Fruit fly (Drosophila melanogaster) whole organism, embryonic: Measurements from ENCODE around the gene CG5934.
A peak's percentile ranks its signal among the peaks of the same experiment; 100 is the strongest.

Experiments used
- Ada2b ChIP-seq: fragments of 200-800 bp; sonication (Bioruptor generic); IDR thresholded peaks from 2 replicates; pipeline ENCODE4 v1.3.6; 2022; ENCODE audit warnings: missing biosample characterization, missing genetic modification characterization
- CG10565 ChIP-seq: fragments of 200-800 bp; sonication (Bioruptor generic); optimal IDR thresholded peaks from 3 replicates; lab custom pipeline; 2016; ENCODE audit warnings: missing biosample characterization, mild to moderate bottlenecking, missing genetic modification characterization
- CG12299 ChIP-seq: fragments of 200-800 bp; sonication (Bioruptor generic); optimal IDR thresholded peaks from 2 replicates; lab custom pipeline; 2018; ENCODE audit warnings: missing biosample characterization, mild to moderate bottlenecking, missing genetic modification characterization
- CG1647 ChIP-seq: fragments of 200-800 bp; sonication (Bioruptor generic); optimal IDR thresholded peaks from 3 replicates; lab custom pipeline; 2016; ENCODE audit warnings: missing biosample characterization, missing genetic modification characterization
- CG16863 ChIP-seq: fragments of 200-800 bp; sonication (Bioruptor generic); optimal IDR thresholded peaks from 3 replicates; lab custom pipeline; 2016; ENCODE audit warnings: missing biosample characterization, missing genetic modification characterization
- CG17186 ChIP-seq: fragments of 200-800 bp; sonication (Bioruptor generic); optimal IDR thresholded peaks from 3 replicates; lab custom pipeline; 2017; ENCODE audit warnings: missing biosample characterization, missing genetic modification reagents, missing genetic modification characterization
- CG1832 ChIP-seq: fragments of 200-800 bp; sonication (Bioruptor generic); optimal IDR thresholded peaks from 2 replicates; lab custom pipeline; 2017; ENCODE audit warnings: missing biosample characterization, mild to moderate bottlenecking, missing genetic modification characterization, inconsistent platforms
- CG33213 ChIP-seq: fragments of 200-800 bp; sonication (Bioruptor generic); optimal IDR thresholded peaks from 3 replicates; lab custom pipeline; 2016; ENCODE audit warnings: missing biosample characterization, missing genetic modification characterization
- CG3838 ChIP-seq: fragments of 200-800 bp; sonication (Bioruptor generic); optimal IDR thresholded peaks from 3 replicates; lab custom pipeline; 2016; ENCODE audit warnings: missing biosample characterization, missing genetic modification characterization
- CG5245 ChIP-seq: fragments of 200-800 bp; sonication (Bioruptor generic); optimal IDR thresholded peaks from 3 replicates; lab custom pipeline; 2016; ENCODE audit warnings: missing biosample characterization, missing genetic modification characterization
- CG7987 ChIP-seq: fragments of 200-800 bp; sonication (Bioruptor generic); optimal IDR thresholded peaks from 2 replicates; lab custom pipeline; 2018; ENCODE audit warnings: missing biosample characterization, mild to moderate bottlenecking, missing genetic modification characterization, moderate library complexity
- CG8089 ChIP-seq: fragments of 200-800 bp; sonication (Bioruptor generic); optimal IDR thresholded peaks from 3 replicates; lab custom pipeline; 2016; ENCODE audit warnings: missing biosample characterization, missing genetic modification characterization
- HHEX ChIP-seq: fragments of 200-800 bp; sonication (Bioruptor generic); optimal IDR thresholded peaks from 3 replicates; lab custom pipeline; 2017; ENCODE audit warnings: missing biosample characterization, mild to moderate bottlenecking, missing genetic modification characterization, missing genetic modification reagents
- Sry-β ChIP-seq: fragments of 200-800 bp; sonication (Bioruptor generic); optimal IDR thresholded peaks from 2 replicates; lab custom pipeline; 2018; ENCODE audit warnings: missing biosample characterization, mild to moderate bottlenecking, missing genetic modification characterization, moderate library complexity
- TFAM ChIP-seq: fragments of 200-800 bp; sonication (Bioruptor generic); optimal IDR thresholded peaks from 2 replicates; lab custom pipeline; 2017; ENCODE audit warnings: missing biosample characterization, missing genetic modification characterization, inconsistent platforms
- chinmo ChIP-seq: fragments of 200-800 bp; sonication (Bioruptor generic); IDR thresholded peaks from 4 replicates; pipeline ENCODE4 v1.3.6; 2022; ENCODE audit warnings: missing biosample characterization, missing genetic modification characterization; ENCODE audit not compliant: partially characterized antibody
- cwo ChIP-seq: fragments of 200-800 bp; sonication (Bioruptor generic); optimal IDR thresholded peaks from 3 replicates; lab custom pipeline; 2017; ENCODE audit warnings: missing biosample characterization, missing genetic modification characterization, mild to moderate bottlenecking, moderate library complexity, missing genetic modification reagents
- gsb ChIP-seq: fragments of 200-800 bp; sonication (Bioruptor generic); IDR thresholded peaks from 2 replicates; pipeline ENCODE4 v1.3.6; 2022; ENCODE audit warnings: missing biosample characterization, missing genetic modification characterization
- mirr ChIP-seq: fragments of 200-800 bp; sonication (Bioruptor generic); optimal IDR thresholded peaks from 3 replicates; lab custom pipeline; 2018; ENCODE audit warnings: missing biosample characterization, mild to moderate bottlenecking, missing genetic modification characterization
- pfk ChIP-seq: fragments of 200-800 bp; sonication (Bioruptor generic); optimal IDR thresholded peaks from 2 replicates; lab custom pipeline; 2018; ENCODE audit warnings: missing biosample characterization, mild to moderate bottlenecking, missing genetic modification characterization, moderate library complexity
- sc ChIP-seq, 3 experiments: fragments of >200 bp in 2 of 3; fragments of 200-800 bp in 1 of 3; sonication (Bioruptor generic) in 1 of 3; optimal IDR thresholded peaks; 2 replicates in 2 of 3; 3 replicates in 1 of 3; lab custom pipeline; 2017; ENCODE audit warnings: mild to moderate bottlenecking in 1 of 3, missing biosample characterization in 1 of 3, missing genetic modification characterization in 1 of 3, missing genetic modification reagents in 1 of 3
- sd ChIP-seq: fragments of 200-800 bp; sonication (Bioruptor generic); optimal IDR thresholded peaks from 3 replicates; lab custom pipeline; 2018; ENCODE audit warnings: missing biosample characterization, mild to moderate bottlenecking, missing genetic modification characterization, moderate library complexity
- sr ChIP-seq: fragments of 200-800 bp; sonication (Bioruptor generic); IDR thresholded peaks from 3 replicates; pipeline ENCODE4 v1.3.6; 2022; ENCODE audit warnings: missing biosample characterization, missing genetic modification characterization
- z ChIP-seq: fragments of 200-800 bp; sonication (Bioruptor generic); IDR thresholded peaks from 3 replicates; pipeline ENCODE4 v1.3.6; 2022; ENCODE audit warnings: missing biosample characterization, missing genetic modification characterization

The CG5934 gene

dm6 chr3R:27294113-27294512 lies 20.6 kb downstream of the CG5934 start:
- no peak for TF ChIP-seq CG3838 (GFP tag; lab: Kevin White, UChicago)
- TF ChIP-seq CG7987 (GFP tag; lab: Kevin White, UChicago): peak; percentile 68
- no peak for TF ChIP-seq pfk
- no peak for TF ChIP-seq CG1832
- TF ChIP-seq CG1647: no peak
- no peak for TF ChIP-seq CG12299 (tag; lab: Kevin White, UChicago)
- TF ChIP-seq HHEX (GFP tag; lab: Kevin White, UChicago): no peak
- TF ChIP-seq chinmo (GFP tag; lab: Robert Waterston, UW): 0 out of 4 replicates have a peak, but pooled peaks have one; percentile 7
- no peak for TF ChIP-seq z
- TF ChIP-seq cwo (GFP tag; lab: Kevin White, UChicago): peak; percentile 97
- TF ChIP-seq CG5245 (GFP tag; lab: Kevin White, UChicago): no peak
- TF ChIP-seq CG8089 (GFP tag; lab: Kevin White, UChicago): no peak
- no peak for TF ChIP-seq Sry-β (GFP tag; lab: Kevin White, UChicago)
- TF ChIP-seq sc (optimal IDR thresholded peaks at IDR 0.05; lab: Kevin White, UChicago): no peak
- no peak for TF ChIP-seq sc (GFP tag; optimal IDR thresholded peaks at IDR 0.05; lab: Kevin White, UChicago)
- TF ChIP-seq sd (tag; lab: Kevin White, UChicago): peak; percentile 45
- no peak for TF ChIP-seq mirr (GFP tag; lab: Kevin White, UChicago)
- TF ChIP-seq TFAM (GFP tag; lab: Kevin White, UChicago): no peak
- TF ChIP-seq sr (GFP tag; lab: Robert Waterston, UW): no peak

dm6 chr3R:27322225-27322624 lies 48.7 kb downstream of the CG5934 start, which contains the start of gene CG3339:
CG3339 (minus strand) TSS chr3R:27322325.
- no peak for TF ChIP-seq CG33213 (GFP tag; lab: Kevin White, UChicago)
- TF ChIP-seq Ada2b (GFP tag; lab: Robert Waterston, UW): no peak
- no peak for TF ChIP-seq gsb
- no peak for TF ChIP-seq CG16863 (GFP tag; lab: Kevin White, UChicago)
- no peak for TF ChIP-seq CG17186 (GFP tag; lab: Kevin White, UChicago)
- no peak for TF ChIP-seq CG10565
